Fruit fly (Drosophila melanogaster): ENCODE results near the gene CG18666.

DNA sequence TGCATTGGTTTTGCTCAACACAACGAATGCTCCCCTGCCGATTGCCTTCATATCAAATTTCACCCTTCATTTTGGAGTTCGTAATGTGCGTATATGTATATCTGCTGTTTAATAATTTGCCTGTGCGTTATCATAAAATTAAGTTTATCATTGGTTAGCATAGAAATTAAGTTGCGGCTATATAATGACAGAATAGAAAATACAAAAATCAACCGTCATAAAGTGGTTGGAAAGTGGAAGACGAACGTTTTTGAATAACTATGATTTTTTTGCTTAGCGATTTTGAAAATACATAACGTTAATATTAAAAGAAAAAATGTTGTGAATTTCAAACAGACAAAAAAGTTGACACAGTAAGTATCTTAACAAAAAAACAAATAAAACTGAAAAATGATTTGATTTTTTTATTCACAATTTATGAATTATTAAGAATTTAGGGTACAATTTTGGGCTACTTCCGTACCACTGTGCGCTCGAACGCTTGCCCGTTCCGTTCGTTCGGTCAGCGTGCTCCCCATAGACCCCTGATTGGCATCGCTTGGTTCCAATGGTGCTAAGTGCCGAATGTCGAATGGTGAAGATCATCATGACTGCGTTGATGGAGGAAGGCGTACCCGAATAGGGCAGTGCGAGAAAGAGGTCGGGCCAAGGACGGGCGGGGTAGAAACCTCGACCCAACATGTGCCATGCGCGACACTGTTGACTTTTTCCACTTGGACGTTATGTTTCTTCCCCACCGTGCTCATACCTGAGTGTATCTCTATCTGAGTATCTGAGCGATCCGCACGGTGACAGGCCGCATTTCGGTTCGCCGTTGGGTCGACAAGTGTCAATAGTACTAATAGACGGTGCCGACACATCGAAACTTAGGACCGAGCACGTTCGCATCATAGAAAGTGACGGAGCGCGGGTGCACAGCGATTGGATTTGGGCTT is 3.3 kb downstream of the CG18666 start:
- no peak for TF ChIP-seq CTCF (optimal IDR thresholded peaks at IDR 0.05)
- TF ChIP-seq CG8478 (optimal IDR thresholded peaks at IDR 0.05): no peak
